Worm (Caenorhabditis elegans): ENCODE measurements around the gene F16G10.13.
A peak's percentile ranks its signal among the peaks of the same experiment; 100 is the strongest.

F16G10.13 gene

DNA sequence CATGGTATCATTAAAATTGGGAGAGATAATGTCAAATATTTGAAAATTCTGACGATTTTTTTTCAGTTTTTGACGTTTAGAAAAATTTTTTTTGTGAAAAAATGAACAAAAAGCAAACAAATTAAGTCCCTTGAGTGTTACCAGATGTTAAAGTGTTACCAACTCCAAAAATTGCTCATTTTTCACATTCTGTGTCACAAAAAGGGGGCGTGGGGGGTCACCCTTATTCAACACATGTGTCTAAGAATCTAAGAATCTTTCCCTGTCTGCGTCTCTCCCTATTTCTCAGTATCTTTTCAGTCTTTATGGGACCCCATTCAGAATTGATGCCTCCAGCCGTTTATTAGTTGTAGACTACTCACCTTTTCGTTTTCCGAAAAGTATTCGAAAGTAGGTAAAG lies 43.2 kb upstream of the F16G10.13 start:
- TF ChIP-seq egl-5 (tag; optimal IDR thresholded peaks at IDR 0.05) (no peak), tbx-2 (tag; optimal IDR thresholded peaks at IDR 0.05) (no peak), nfya-1 (tag; optimal IDR thresholded peaks at IDR 0.05; ENCODE audit: insufficient read depth) (no peak), elt-1 (tag; optimal IDR thresholded peaks at IDR 0.05) (no peak), unc-62 (GFP tag; optimal IDR thresholded peaks at IDR 0.05) (no peak), elt-2 (tag; optimal IDR thresholded peaks at IDR 0.05) (no peak), nhr-76 (tag; optimal IDR thresholded peaks at IDR 0.05) (no peak), R02D3.7 (tag; optimal IDR thresholded peaks at IDR 0.05) (no peak), pqm-1 (tag; optimal IDR thresholded peaks at IDR 0.05) (no peak), hmg-11 (tag; optimal IDR thresholded peaks at IDR 0.05) (no peak)

DNA sequence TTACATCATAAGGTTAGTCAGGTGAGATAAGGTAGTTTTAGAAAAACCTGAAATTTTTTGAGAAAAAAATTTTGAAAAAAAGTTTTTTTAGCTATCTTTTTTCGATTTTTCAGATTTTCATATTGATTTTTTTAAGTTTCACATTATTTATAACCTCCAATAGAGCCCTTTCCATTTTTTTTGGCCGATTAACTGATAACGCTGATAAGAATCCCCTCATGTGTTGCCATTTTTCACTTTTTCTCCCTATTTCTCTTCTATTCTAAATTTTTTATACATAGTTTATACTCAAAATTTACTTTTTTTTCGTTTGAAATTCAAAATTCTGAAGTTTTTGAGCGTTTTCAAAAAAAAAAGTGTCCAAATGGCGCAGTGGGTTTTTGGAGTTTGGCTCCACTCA lies 42.4 kb upstream of the F16G10.13 start:
- TF ChIP-seq elt-2 (tag; optimal IDR thresholded peaks at IDR 0.05) (peak; percentile 75), pqm-1 (tag; optimal IDR thresholded peaks at IDR 0.05) (peak; percentile 34), ceh-82 (tag; optimal IDR thresholded peaks at IDR 0.05) (no peak), ceh-9 (tag; optimal IDR thresholded peaks at IDR 0.05) (no peak), unc-62 (GFP tag; optimal IDR thresholded peaks at IDR 0.05) (no peak), fkh-10 (GFP tag; optimal IDR thresholded peaks at IDR 0.05) (no peak), skn-1 (tag; optimal IDR thresholded peaks at IDR 0.05) (no peak), mdl-1 (tag; optimal IDR thresholded peaks at IDR 0.05) (no peak), nhr-11 (tag; optimal IDR thresholded peaks at IDR 0.05) (no peak), nhr-43 (tag; optimal IDR thresholded peaks at IDR 0.05; ENCODE audit: poor library complexity, severe bottlenecking) (no peak), elt-3 (tag; optimal IDR thresholded peaks at IDR 0.05) (no peak), nfya-1 (tag; optimal IDR thresholded peaks at IDR 0.05; ENCODE audit: insufficient read depth) (no peak), jun-1 (tag; optimal IDR thresholded peaks at IDR 0.05) (no peak), sea-2 (GFP tag; optimal IDR thresholded peaks at IDR 0.05) (no peak), elt-1 (tag; optimal IDR thresholded peaks at IDR 0.05) (no peak), zag-1 (tag; optimal IDR thresholded peaks at IDR 0.05) (no peak)

ce11 chrII:2436757-2437156 lies 41.0 kb upstream of the F16G10.13 start:
- TF ChIP-seq nhr-23 (tag; optimal IDR thresholded peaks at IDR 0.05) (peak; percentile 3), ama-1 (optimal IDR thresholded peaks at IDR 0.05) (no peak), mml-1 (tag; optimal IDR thresholded peaks at IDR 0.05) (no peak), ceh-16 (tag; optimal IDR thresholded peaks at IDR 0.05) (peak; percentile 55), nhr-43 (tag; optimal IDR thresholded peaks at IDR 0.05; ENCODE audit: poor library complexity, severe bottlenecking) (no peak), zag-1 (tag; optimal IDR thresholded peaks at IDR 0.05) (no peak), elt-1 (tag; optimal IDR thresholded peaks at IDR 0.05) (peak; percentile 85), nhr-25 (tag; optimal IDR thresholded peaks at IDR 0.05) (peak; percentile 1), nhr-77 (tag; optimal IDR thresholded peaks at IDR 0.05) (no peak), egl-27 (tag; optimal IDR thresholded peaks at IDR 0.05) (no peak), nhr-28 (tag; optimal IDR thresholded peaks at IDR 0.05) (no peak), skn-1 (tag; optimal IDR thresholded peaks at IDR 0.05) (no peak)

- TF ChIP-seq daf-12 (tag; optimal IDR thresholded peaks at IDR 0.05) (no peak), tbx-2 (tag; optimal IDR thresholded peaks at IDR 0.05) (no peak), elt-3 (tag; optimal IDR thresholded peaks at IDR 0.05) (peak in 1 of 3 experiments; percentile 34), ceh-16 (tag; optimal IDR thresholded peaks at IDR 0.05) (no peak), nhr-12 (tag; optimal IDR thresholded peaks at IDR 0.05) (no peak), ama-1 (optimal IDR thresholded peaks at IDR 0.05) (no peak), R02D3.7 (tag; optimal IDR thresholded peaks at IDR 0.05) (no peak)
Observed at ce11 chrII:2435566-2435965, 39.8 kb upstream of the F16G10.13 start.

DNA sequence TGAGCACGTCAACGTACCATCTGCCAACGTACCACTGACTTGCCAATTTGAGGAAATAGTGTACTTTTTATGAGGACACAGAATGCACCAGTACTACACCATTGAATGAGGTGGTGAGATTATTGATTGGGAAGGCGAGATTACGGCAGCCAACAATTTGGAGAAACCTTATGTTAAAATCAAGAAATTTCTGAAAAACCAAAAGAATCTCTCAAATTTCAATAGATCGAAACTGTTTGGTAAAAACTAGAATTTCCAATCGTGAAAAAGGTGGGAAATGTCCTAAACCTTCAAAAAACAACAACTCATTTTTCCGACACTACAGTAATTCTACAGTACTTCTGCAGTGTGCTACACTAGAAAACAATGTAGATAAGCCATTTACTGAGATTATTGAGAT lies 36.2 kb upstream of the F16G10.13 start, which contains the start of gene ceh-86:
Gene ceh-86 (minus strand): TSS at position 101 of the 400 bp plus-strand sequence.
- no peak for TF ChIP-seq hmg-11 (tag; optimal IDR thresholded peaks at IDR 0.05)
- TF ChIP-seq ceh-28 (tag; optimal IDR thresholded peaks at IDR 0.05), result no peak
- TF ChIP-seq fkh-2 (tag; optimal IDR thresholded peaks at IDR 0.05), result no peak
- no peak for TF ChIP-seq fkh-10 (GFP tag; optimal IDR thresholded peaks at IDR 0.05)
- no peak for TF ChIP-seq mml-1 (tag; optimal IDR thresholded peaks at IDR 0.05)
- no peak for TF ChIP-seq tbx-2 (tag; optimal IDR thresholded peaks at IDR 0.05)
- no peak for TF ChIP-seq ceh-9 (tag; optimal IDR thresholded peaks at IDR 0.05)
- no peak for TF ChIP-seq daf-12 (tag; optimal IDR thresholded peaks at IDR 0.05)
- TF ChIP-seq aly-2 (tag; optimal IDR thresholded peaks at IDR 0.05), result no peak
- TF ChIP-seq ceh-16 (tag; optimal IDR thresholded peaks at IDR 0.05), result no peak
- TF ChIP-seq lin-15B (tag; optimal IDR thresholded peaks at IDR 0.05), result no peak
- no peak for TF ChIP-seq lin-39 (tag; optimal IDR thresholded peaks at IDR 0.05)
- TF ChIP-seq nhr-76 (tag; optimal IDR thresholded peaks at IDR 0.05), result no peak
- no peak for TF ChIP-seq fos-1 (tag; optimal IDR thresholded peaks at IDR 0.05)
- no peak for TF ChIP-seq snpc-4 (tag; optimal IDR thresholded peaks at IDR 0.05)
- TF ChIP-seq nhr-237 (tag; optimal IDR thresholded peaks at IDR 0.05), result no peak
- TF ChIP-seq nhr-12 (tag; optimal IDR thresholded peaks at IDR 0.05), result no peak
- TF ChIP-seq nhr-43 (tag; optimal IDR thresholded peaks at IDR 0.05; ENCODE audit: poor library complexity, severe bottlenecking), result no peak
- no peak for TF ChIP-seq mdl-1 (tag; optimal IDR thresholded peaks at IDR 0.05)

Data from whole organism, L3 larva.